Worm (Caenorhabditis elegans) whole organism, young adult: Measurements from ENCODE around the gene C36B7.1.

Experiments used
- B0261.1 ChIP-seq: sonication (generic microtip); optimal IDR thresholded peaks from 2 replicates; lab custom pipeline; 2016; ENCODE audit warnings: mild to moderate bottlenecking, missing genetic modification characterization, moderate library complexity, missing compliant biosample characterization
- F10E7.11 ChIP-seq: sonication (generic microtip); optimal IDR thresholded peaks from 2 replicates; lab custom pipeline; 2017; ENCODE audit warnings: mild to moderate bottlenecking, missing genetic modification characterization, moderate library complexity, missing compliant biosample characterization
- F37B4.10 ChIP-seq: fragments of 200-800 bp; sonication (Bioruptor generic); IDR thresholded peaks from 2 replicates; pipeline ENCODE4 v1.3.6; 2022; ENCODE audit warnings: missing genetic modification characterization, missing compliant biosample characterization
- F52B5.7 ChIP-seq: sonication (generic microtip); optimal IDR thresholded peaks from 2 replicates; lab custom pipeline; 2016; ENCODE audit warnings: mild to moderate bottlenecking, missing genetic modification characterization, missing compliant biosample characterization
- K11D2.4 ChIP-seq: fragments of 200-800 bp; sonication (Bioruptor generic); IDR thresholded peaks from 2 replicates; pipeline ENCODE4 v1.3.6; 2022; ENCODE audit warnings: missing genetic modification reagents, missing genetic modification characterization, missing compliant biosample characterization
- T26A5.8 ChIP-seq: sonication (generic microtip); optimal IDR thresholded peaks from 2 replicates; lab custom pipeline; 2016; ENCODE audit warnings: missing genetic modification characterization, missing compliant biosample characterization
- Y53F4B.3 ChIP-seq: fragments of 200-800 bp; sonication (Bioruptor generic); IDR thresholded peaks from 2 replicates; pipeline ENCODE4 v1.3.6; 2022; ENCODE audit warnings: missing genetic modification reagents, missing genetic modification characterization, missing compliant biosample characterization
- Y67H2A.10 ChIP-seq: fragments of 200-800 bp; sonication (Bioruptor generic); conservative IDR thresholded peaks from 2 replicates; pipeline ENCODE4 v1.3.6; 2022; ENCODE audit warnings: missing genetic modification reagents, missing genetic modification characterization, missing compliant biosample characterization
- Y79H2A.3 ChIP-seq: fragments of 200-800 bp; sonication (Bioruptor generic); conservative IDR thresholded peaks from 2 replicates; pipeline ENCODE4 v1.3.6; 2022; ENCODE audit warnings: missing genetic modification reagents, missing genetic modification characterization, missing compliant biosample characterization
- ZK185.1 ChIP-seq: sonication (generic microtip); optimal IDR thresholded peaks from 2 replicates; lab custom pipeline; 2016; ENCODE audit warnings: mild to moderate bottlenecking, missing genetic modification characterization, missing compliant biosample characterization; ENCODE audit not compliant: poor library complexity, severe bottlenecking
- ama-1 ChIP-seq, 3 experiments: fragments of 150-350 bp in 1 of 3; sonication (generic microtip) in 2 of 3; optimal IDR thresholded peaks; 2 replicates each; lab custom pipeline; 2014 to 2018; ENCODE audit warnings: missing biosample characterization in 2 of 3, missing genetic modification characterization in 2 of 3, missing genetic modification reagents in 2 of 3
- aptf-3 ChIP-seq: fragments of 200-800 bp; sonication (Bioruptor generic); IDR thresholded peaks from 2 replicates; pipeline ENCODE4 v1.3.6; 2022; ENCODE audit warnings: missing genetic modification characterization, missing compliant biosample characterization
- athp-1 ChIP-seq: sonication (generic microtip); optimal IDR thresholded peaks from 2 replicates; lab custom pipeline; 2017; ENCODE audit warnings: mild to moderate bottlenecking, missing genetic modification characterization, missing compliant biosample characterization
- attf-3 ChIP-seq: fragments of 200-800 bp; sonication (Bioruptor generic); conservative IDR thresholded peaks from 2 replicates; pipeline ENCODE4 v1.3.6; 2022; ENCODE audit warnings: missing genetic modification reagents, missing genetic modification characterization, missing compliant biosample characterization
- attf-5 ChIP-seq: fragments of 200-800 bp; sonication (Bioruptor generic); optimal IDR thresholded peaks from 2 replicates; lab custom pipeline; 2018; ENCODE audit warnings: mild to moderate bottlenecking, missing genetic modification characterization, missing compliant biosample characterization
- bed-2 ChIP-seq: fragments of 200-800 bp; sonication (Bioruptor generic); IDR thresholded peaks from 2 replicates; pipeline ENCODE4 v1.3.6; 2022; ENCODE audit warnings: missing genetic modification reagents, missing genetic modification characterization, missing compliant biosample characterization
- cebp-1 ChIP-seq, 2 experiments: fragments of 200-800 bp in 1 of 2; sonication (Bioruptor generic) in 1 of 2; sonication (generic microtip) in 1 of 2; IDR thresholded peaks in 1 of 2; optimal IDR thresholded peaks in 1 of 2; 2 replicates each; pipeline versions ENCODE4 v1.3.6 to Lab custom; 2017 to 2022; ENCODE audit warnings: missing compliant biosample characterization in 2 of 2, missing genetic modification characterization in 2 of 2, mild to moderate bottlenecking in 1 of 2, missing genetic modification reagents in 1 of 2, moderate library complexity in 1 of 2
- ceh-100 ChIP-seq: fragments of 200-800 bp; sonication (Bioruptor generic); IDR thresholded peaks from 2 replicates; pipeline ENCODE4 v1.3.6; 2022; ENCODE audit warnings: missing genetic modification reagents, missing genetic modification characterization, missing compliant biosample characterization
- ceh-58 ChIP-seq: fragments of 200-800 bp; sonication (Bioruptor generic); IDR thresholded peaks from 2 replicates; pipeline ENCODE4 v1.3.6; 2022; ENCODE audit warnings: missing genetic modification characterization, missing compliant biosample characterization
- die-1 ChIP-seq: sonication (generic microtip); optimal IDR thresholded peaks from 2 replicates; lab custom pipeline; 2016; ENCODE audit warnings: missing genotype, mild to moderate bottlenecking, missing genetic modification characterization, missing compliant biosample characterization
- dox-1 ChIP-seq: fragments of 200-800 bp; sonication (Bioruptor generic); IDR thresholded peaks from 2 replicates; pipeline ENCODE4 v1.3.6; 2022; ENCODE audit warnings: missing genetic modification reagents, missing genetic modification characterization, missing compliant biosample characterization
- him-1 ChIP-seq: sonication (generic microtip); optimal IDR thresholded peaks from 2 replicates; lab custom pipeline; 2016; ENCODE audit warnings: missing genotype, missing genetic modification reagents, missing genetic modification characterization, missing compliant biosample characterization
- hmg-1.2 ChIP-seq: fragments of 200-800 bp; sonication (Bioruptor generic); IDR thresholded peaks from 2 replicates; pipeline ENCODE4 v1.3.6; 2022; ENCODE audit warnings: missing genetic modification reagents, missing genetic modification characterization, missing compliant biosample characterization
- let-607 ChIP-seq, 2 experiments: fragments of 200-800 bp in 1 of 2; sonication (Bioruptor generic) in 1 of 2; sonication (generic microtip) in 1 of 2; optimal IDR thresholded peaks; 2 replicates each; lab custom pipeline; 2016 to 2018; ENCODE audit warnings: mild to moderate bottlenecking in 2 of 2, missing compliant biosample characterization in 2 of 2, missing genetic modification characterization in 2 of 2, moderate library complexity in 2 of 2, missing genotype in 1 of 2
- lin-26 ChIP-seq: fragments of 200-800 bp; sonication (Bioruptor generic); IDR thresholded peaks from 2 replicates; pipeline ENCODE4 v1.3.6; 2022; ENCODE audit warnings: missing genetic modification reagents, missing genetic modification characterization, missing compliant biosample characterization
- madf-10 ChIP-seq: sonication (generic microtip); optimal IDR thresholded peaks from 2 replicates; lab custom pipeline; 2016; ENCODE audit warnings: mild to moderate bottlenecking, missing genetic modification characterization, missing compliant biosample characterization
- madf-3 ChIP-seq: fragments of 200-800 bp; sonication (Bioruptor generic); IDR thresholded peaks from 2 replicates; pipeline ENCODE4 v1.3.6; 2022; ENCODE audit warnings: missing genetic modification reagents, missing genetic modification characterization, missing compliant biosample characterization
- mcd-1 ChIP-seq: fragments of 200-800 bp; sonication (Bioruptor generic); IDR thresholded peaks from 2 replicates; pipeline ENCODE4 v1.3.6; 2022; ENCODE audit warnings: missing genetic modification reagents, missing genetic modification characterization, missing compliant biosample characterization
- nhr-80 ChIP-seq: sonication (generic microtip); optimal IDR thresholded peaks from 2 replicates; lab custom pipeline; 2016; ENCODE audit warnings: missing genetic modification characterization, missing compliant biosample characterization
- pha-4 ChIP-seq: fragments of 150-350 bp; sonication (generic microtip); optimal IDR thresholded peaks from 2 replicates; lab custom pipeline; 2014; ENCODE audit warnings: missing biosample characterization, missing genetic modification reagents, missing genetic modification characterization
- snpc-1.3 ChIP-seq: sonication (generic microtip); optimal IDR thresholded peaks from 2 replicates; lab custom pipeline; 2017; ENCODE audit warnings: missing genetic modification characterization, mild to moderate bottlenecking, missing compliant biosample characterization, antibody characterized with exemption, moderate library complexity, missing genotype, missing genetic modification reagents; ENCODE audit not compliant: insufficient read depth
- tlf-1 ChIP-seq: fragments of 200-800 bp; sonication (Bioruptor generic); optimal IDR thresholded peaks from 2 replicates; lab custom pipeline; 2018; ENCODE audit warnings: mild to moderate bottlenecking, missing genetic modification characterization, missing compliant biosample characterization
- unc-130 ChIP-seq: sonication (generic microtip); optimal IDR thresholded peaks from 2 replicates; lab custom pipeline; 2016; ENCODE audit warnings: missing genetic modification reagents, missing genetic modification characterization, missing compliant biosample characterization
- ztf-26 ChIP-seq: sonication (generic microtip); optimal IDR thresholded peaks from 2 replicates; lab custom pipeline; 2017; ENCODE audit warnings: missing genetic modification characterization, missing compliant biosample characterization
- ztf-28 ChIP-seq: fragments of 200-800 bp; sonication (Bioruptor generic); IDR thresholded peaks from 2 replicates; pipeline ENCODE4 v1.3.6; 2022; ENCODE audit warnings: missing genetic modification reagents, missing genetic modification characterization, missing compliant biosample characterization
- ztf-3 ChIP-seq: fragments of 200-800 bp; sonication (Bioruptor generic); optimal IDR thresholded peaks from 2 replicates; lab custom pipeline; 2018; ENCODE audit warnings: mild to moderate bottlenecking, missing genetic modification characterization, missing compliant biosample characterization

The C36B7.1 gene

ce11 chrX:7126348-7126747 lies 13.7 kb downstream of the C36B7.1 start, which contains the start of gene ist-1:
TSS of gene ist-1 (plus strand) at chrX:7126648.
- no peak for TF ChIP-seq F52B5.7
- TF ChIP-seq, all 124 proteins: peak for 0

DNA sequence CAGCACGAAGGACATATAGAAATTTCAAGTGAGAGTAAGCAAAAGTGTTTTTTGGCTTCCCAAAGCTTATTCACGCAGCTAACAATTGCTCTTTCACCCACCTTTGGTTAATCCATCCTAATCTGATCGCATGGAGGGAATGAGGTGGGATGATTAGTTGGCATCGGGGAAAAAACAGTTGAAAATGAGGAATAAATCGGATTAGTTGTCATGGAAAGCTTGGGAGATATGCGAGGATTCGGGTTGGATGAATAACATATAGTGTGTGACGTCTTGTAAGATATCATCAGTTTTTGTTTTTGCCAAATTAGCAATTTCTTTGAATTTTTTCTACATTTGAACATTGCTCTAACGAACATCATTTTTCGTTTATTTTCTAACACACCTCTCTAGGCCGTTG lies 15.9 kb downstream of the C36B7.1 start:
- TF ChIP-seq unc-130 (GFP tag; lab: Kevin White, UChicago) (no peak), ama-1 (optimal IDR thresholded peaks at IDR 0.05; lab: Kevin White, UChicago) (no peak), ama-1 (GFP tag; optimal IDR thresholded peaks at IDR 0.05; lab: Kevin White, UChicago) (no peak), ZK185.1 (tag; lab: Kevin White, UChicago) (no peak), T26A5.8 (tag; lab: Kevin White, UChicago) (no peak), bed-2 (GFP tag; lab: Robert Waterston, UW) (no peak), F37B4.10 (GFP tag; lab: Robert Waterston, UW) (no peak), madf-10 (tag; lab: Kevin White, UChicago) (no peak), snpc-1.3 (tag; lab: Kevin White, UChicago) (no peak), pha-4 (tag; lab: Kevin White, UChicago) (no peak), ztf-28 (GFP tag; lab: Robert Waterston, UW) (no peak), tlf-1 (no peak), him-1 (tag; lab: Kevin White, UChicago) (no peak), Y67H2A.10 (GFP tag; lab: Robert Waterston, UW) (no peak), ceh-58 (GFP tag; lab: Robert Waterston, UW) (no peak), ztf-3 (GFP tag; lab: Kevin White, UChicago) (no peak), athp-1 (tag; lab: Kevin White, UChicago) (no peak)

ce11 chrX:7129460-7129859 lies 16.8 kb downstream of the C36B7.1 start:
- TF ChIP-seq K11D2.4 (no peak), B0261.1 (tag; lab: Kevin White, UChicago) (no peak), F52B5.7 (no peak), attf-3 (GFP tag; lab: Robert Waterston, UW) (no peak), nhr-80 (peak; percentile 25), hmg-1.2 (peak; percentile 48; the same call in 1 of the 2 replicates), lin-26 (GFP tag; lab: Robert Waterston, UW) (no peak), cebp-1 (GFP tag; IDR thresholded peaks at IDR 0.05; lab: Robert Waterston, UW) (no peak), cebp-1 (tag; optimal IDR thresholded peaks at IDR 0.05; lab: Kevin White, UChicago) (peak; percentile 27), ceh-100 (GFP tag; lab: Robert Waterston, UW) (no peak)

ce11 chrX:7131206-7131605 lies 18.5 kb downstream of the C36B7.1 start:
- TF ChIP-seq F10E7.11 (tag; lab: Kevin White, UChicago) (no peak), ztf-3 (GFP tag; lab: Kevin White, UChicago) (no peak), Y79H2A.3 (no peak), aptf-3 (GFP tag; lab: Robert Waterston, UW) (no peak), madf-3 (GFP tag; lab: Robert Waterston, UW) (no peak), die-1 (tag; lab: Kevin White, UChicago) (no peak), attf-5 (no peak), athp-1 (tag; lab: Kevin White, UChicago) (no peak), dox-1 (GFP tag; lab: Robert Waterston, UW) (no peak), hmg-1.2 (no peak), let-607 (tag; optimal IDR thresholded peaks at IDR 0.05; lab: Kevin White, UChicago) (no peak), mcd-1 (GFP tag; lab: Robert Waterston, UW) (no peak), Y53F4B.3 (GFP tag; lab: Robert Waterston, UW) (no peak), ztf-26 (no peak)
- TF ChIP-seq, all 124 proteins: peak for 0
